Fruit fly (Drosophila melanogaster) whole organism, embryonic: ENCODE data around the gene CG14118.

ENCODE experiments used
- CG12071 ChIP-seq: fragments of 200-800 bp; sonication (Bioruptor generic); optimal IDR thresholded peaks from 3 replicates; lab custom pipeline; 2018; ENCODE audit warnings: missing biosample characterization, mild to moderate bottlenecking, missing genetic modification characterization
- CG13775 ChIP-seq: fragments of 200-800 bp; sonication (Bioruptor generic); optimal IDR thresholded peaks from 3 replicates; lab custom pipeline; 2017; ENCODE audit warnings: missing biosample characterization, mild to moderate bottlenecking, missing genetic modification characterization
- CG14050 ChIP-seq: fragments of 200-800 bp; sonication (Bioruptor generic); IDR thresholded peaks from 3 replicates; pipeline ENCODE4 v1.3.6; 2022; ENCODE audit warnings: missing biosample characterization, missing genetic modification characterization
- CG14965 ChIP-seq: fragments of 200-800 bp; sonication (Bioruptor generic); optimal IDR thresholded peaks from 2 replicates; lab custom pipeline; 2016; ENCODE audit warnings: missing biosample characterization, missing genetic modification characterization, borderline replicate concordance
- CG15011 ChIP-seq: fragments of 200-800 bp; sonication (Bioruptor generic); optimal IDR thresholded peaks from 3 replicates; lab custom pipeline; 2018; ENCODE audit warnings: missing biosample characterization, mild to moderate bottlenecking, missing genetic modification characterization
- CG15073 ChIP-seq: fragments of 200-800 bp; sonication (Bioruptor generic); optimal IDR thresholded peaks from 2 replicates; lab custom pipeline; 2016; ENCODE audit warnings: missing biosample characterization, missing genetic modification characterization
- CG15479 ChIP-seq: fragments of 200-800 bp; sonication (Bioruptor generic); optimal IDR thresholded peaks from 3 replicates; lab custom pipeline; 2019; ENCODE audit warnings: missing biosample characterization, mild to moderate bottlenecking, missing genetic modification characterization, moderate library complexity
- CG16813 ChIP-seq: fragments of 200-800 bp; sonication (Bioruptor generic); IDR thresholded peaks from 3 replicates; pipeline ENCODE4 v1.3.6; 2022; ENCODE audit warnings: missing biosample characterization, missing genetic modification characterization; ENCODE audit not compliant: partially characterized antibody
- CG2875 ChIP-seq: fragments of 200-800 bp; sonication (Bioruptor generic); optimal IDR thresholded peaks from 2 replicates; lab custom pipeline; 2017; ENCODE audit warnings: missing biosample characterization, mild to moderate bottlenecking, missing genetic modification characterization, missing genetic modification reagents
- CG31441 ChIP-seq: fragments of 200-800 bp; sonication (Bioruptor generic); IDR thresholded peaks from 2 replicates; pipeline ENCODE4 v1.3.6; 2022; ENCODE audit warnings: missing biosample characterization, missing genetic modification characterization
- CG32772 ChIP-seq: fragments of 200-800 bp; sonication (Bioruptor generic); IDR thresholded peaks from 2 replicates; pipeline ENCODE4 v1.3.6; 2022; ENCODE audit warnings: missing biosample characterization, missing genetic modification characterization
- CG4328 ChIP-seq: fragments of 200-800 bp; sonication (Bioruptor generic); optimal IDR thresholded peaks from 3 replicates; lab custom pipeline; 2017; ENCODE audit warnings: missing biosample characterization, missing genetic modification reagents, missing genetic modification characterization
- CG4360 ChIP-seq: fragments of 200-800 bp; sonication (Bioruptor generic); IDR thresholded peaks from 2 replicates; pipeline ENCODE4 v1.3.6; 2022; ENCODE audit warnings: missing biosample characterization, missing genetic modification characterization
- CG4404 ChIP-seq: fragments of 200-800 bp; sonication (Bioruptor generic); IDR thresholded peaks from 2 replicates; pipeline ENCODE4 v1.3.6; 2022; ENCODE audit warnings: missing biosample characterization, missing genetic modification characterization
- CG6175 ChIP-seq: fragments of 200-800 bp; sonication (Bioruptor generic); IDR thresholded peaks from 3 replicates; pipeline ENCODE4 v1.3.6; 2022; ENCODE audit warnings: missing biosample characterization, missing genetic modification characterization
- CG6791 ChIP-seq: fragments of 200-800 bp; sonication (Bioruptor generic); IDR thresholded peaks from 3 replicates; pipeline ENCODE4 v1.3.6; 2022; ENCODE audit warnings: missing biosample characterization, missing genetic modification characterization; ENCODE audit not compliant: partially characterized antibody
- CG7357 ChIP-seq: fragments of 200-800 bp; sonication (Bioruptor generic); IDR thresholded peaks from 3 replicates; pipeline ENCODE4 v1.3.6; 2022; ENCODE audit warnings: missing biosample characterization, missing genetic modification characterization
- CG7839 ChIP-seq: fragments of 200-800 bp; sonication (Bioruptor generic); optimal IDR thresholded peaks from 3 replicates; lab custom pipeline; 2018; ENCODE audit warnings: missing biosample characterization, mild to moderate bottlenecking, missing genetic modification characterization, moderate library complexity
- CG7928 ChIP-seq: fragments of 200-800 bp; sonication (Bioruptor generic); optimal IDR thresholded peaks from 2 replicates; lab custom pipeline; 2017; ENCODE audit warnings: missing biosample characterization, mild to moderate bottlenecking, missing genetic modification characterization
- CG8944 ChIP-seq: fragments of 200-800 bp; sonication (Bioruptor generic); optimal IDR thresholded peaks from 3 replicates; lab custom pipeline; 2016; ENCODE audit warnings: missing biosample characterization, missing genetic modification characterization
- Gsc ChIP-seq: fragments of 200-800 bp; sonication (Bioruptor generic); IDR thresholded peaks from 2 replicates; pipeline ENCODE4 v1.3.6; 2022; ENCODE audit warnings: missing biosample characterization, missing genetic modification characterization
- Kr ChIP-seq: fragments of 200-800 bp; sonication (Bioruptor generic); optimal IDR thresholded peaks from 2 replicates; lab custom pipeline; 2017; ENCODE audit warnings: missing biosample characterization, mild to moderate bottlenecking, missing genetic modification characterization
- MTF-1 ChIP-seq: fragments of 200-800 bp; sonication (Bioruptor generic); optimal IDR thresholded peaks from 2 replicates; lab custom pipeline; 2018; ENCODE audit warnings: missing biosample characterization, mild to moderate bottlenecking, missing genetic modification characterization, borderline replicate concordance
- Scr ChIP-seq: fragments of 200-800 bp; sonication (Bioruptor generic); IDR thresholded peaks from 2 replicates; pipeline ENCODE4 v1.3.6; 2022; ENCODE audit warnings: missing biosample characterization, missing genetic modification characterization; ENCODE audit not compliant: partially characterized antibody
- Usf ChIP-seq: fragments of 200-800 bp; sonication (Bioruptor generic); optimal IDR thresholded peaks from 2 replicates; lab custom pipeline; 2017; ENCODE audit warnings: missing genotype, missing biosample characterization, missing genetic modification characterization
- abd-A ChIP-seq: fragments of 200-800 bp; sonication (Bioruptor generic); optimal IDR thresholded peaks from 3 replicates; lab custom pipeline; 2019; ENCODE audit warnings: missing biosample characterization, mild to moderate bottlenecking, missing genetic modification characterization, moderate library complexity
- az2 ChIP-seq: fragments of 200-800 bp; sonication (Bioruptor generic); optimal IDR thresholded peaks from 3 replicates; lab custom pipeline; 2016; ENCODE audit warnings: missing biosample characterization, missing genetic modification characterization
- bsh ChIP-seq, 2 experiments: fragments of 200-800 bp; sonication (Bioruptor generic); optimal IDR thresholded peaks; 2 replicates each; lab custom pipeline; 2017 to 2018; ENCODE audit warnings: mild to moderate bottlenecking in 2 of 2, missing biosample characterization in 2 of 2, missing genetic modification characterization in 2 of 2, moderate library complexity in 1 of 2
- chm ChIP-seq: fragments of 200-800 bp; sonication (Bioruptor generic); IDR thresholded peaks from 2 replicates; pipeline ENCODE4 v1.3.6; 2022; ENCODE audit warnings: missing biosample characterization, missing genetic modification characterization
- crc ChIP-seq: fragments of 200-800 bp; sonication (Bioruptor generic); optimal IDR thresholded peaks from 2 replicates; lab custom pipeline; 2016; ENCODE audit warnings: missing biosample characterization, missing genetic modification characterization
- da ChIP-seq: fragments of 200-800 bp; sonication (Bioruptor generic); optimal IDR thresholded peaks from 2 replicates; lab custom pipeline; 2016; ENCODE audit warnings: missing biosample characterization, missing genetic modification characterization
- disco-r ChIP-seq: fragments of 200-800 bp; sonication (Bioruptor generic); optimal IDR thresholded peaks from 2 replicates; lab custom pipeline; 2016; ENCODE audit warnings: missing biosample characterization, missing genetic modification characterization
- emc ChIP-seq: fragments of 200-800 bp; sonication (Bioruptor generic); optimal IDR thresholded peaks from 2 replicates; lab custom pipeline; 2016; ENCODE audit warnings: missing biosample characterization, missing genetic modification characterization
- eve ChIP-seq, 2 experiments: fragments of >200 bp; optimal IDR thresholded peaks; 2 replicates each; lab custom pipeline; 2017; ENCODE audit warnings: missing biosample characterization in 2 of 2, missing genetic modification characterization in 2 of 2
- exex ChIP-seq: fragments of 200-800 bp; sonication (Bioruptor generic); optimal IDR thresholded peaks from 4 replicates; lab custom pipeline; 2018; ENCODE audit warnings: missing biosample characterization, mild to moderate bottlenecking, missing genetic modification characterization, moderate library complexity
- fru ChIP-seq: fragments of >200 bp; optimal IDR thresholded peaks from 2 replicates; lab custom pipeline; 2017
- gfzf ChIP-seq: fragments of 200-800 bp; sonication (Bioruptor generic); optimal IDR thresholded peaks from 2 replicates; lab custom pipeline; 2016; ENCODE audit warnings: missing biosample characterization, mild to moderate bottlenecking, missing genetic modification characterization, moderate library complexity
- hth ChIP-seq: fragments of >200 bp; optimal IDR thresholded peaks from 2 replicates; lab custom pipeline; 2017; ENCODE audit warnings: inconsistent platforms
- insv ChIP-seq, 2 experiments: fragments of 200-800 bp; sonication (Bioruptor generic); optimal IDR thresholded peaks; 3 replicates each; lab custom pipeline; 2016 to 2018; ENCODE audit warnings: missing biosample characterization in 2 of 2, missing genetic modification characterization in 2 of 2
- klu ChIP-seq: fragments of 200-800 bp; sonication (Bioruptor generic); IDR thresholded peaks from 2 replicates; pipeline ENCODE4 v1.3.6; 2022; ENCODE audit warnings: missing biosample characterization, missing genetic modification characterization
- oc ChIP-seq: fragments of 200-800 bp; sonication (Bioruptor generic); optimal IDR thresholded peaks from 2 replicates; lab custom pipeline; 2018; ENCODE audit warnings: missing biosample characterization, mild to moderate bottlenecking, missing genetic modification characterization, moderate library complexity
- pb ChIP-seq: fragments of 200-800 bp; sonication (Bioruptor generic); optimal IDR thresholded peaks from 3 replicates; lab custom pipeline; 2016; ENCODE audit warnings: missing biosample characterization, missing genetic modification characterization
- pnt ChIP-seq: fragments of 200-800 bp; sonication (Bioruptor generic); optimal IDR thresholded peaks from 3 replicates; lab custom pipeline; 2016; ENCODE audit warnings: missing biosample characterization, missing genetic modification characterization
- scrt ChIP-seq: fragments of 200-800 bp; sonication (Bioruptor generic); optimal IDR thresholded peaks from 2 replicates; lab custom pipeline; 2018; ENCODE audit warnings: missing biosample characterization, mild to moderate bottlenecking, missing genetic modification characterization, moderate library complexity
- tgo ChIP-seq: fragments of 200-800 bp; sonication (Bioruptor generic); IDR thresholded peaks from 3 replicates; pipeline ENCODE4 v1.3.6; 2022; ENCODE audit warnings: missing biosample characterization, missing genetic modification characterization
- tll ChIP-seq, 2 experiments: fragments of 200-800 bp in 1 of 2; fragments of >200 bp in 1 of 2; sonication (Bioruptor generic) in 1 of 2; optimal IDR thresholded peaks; 2 replicates each; lab custom pipeline; 2017 to 2019; ENCODE audit warnings: missing biosample characterization in 2 of 2, missing genetic modification characterization in 2 of 2, mild to moderate bottlenecking in 1 of 2, moderate library complexity in 1 of 2
- toy ChIP-seq: fragments of 200-800 bp; sonication (Bioruptor generic); IDR thresholded peaks from 2 replicates; pipeline ENCODE4 v1.3.6; 2022; ENCODE audit warnings: missing biosample characterization, missing genetic modification characterization
- trh ChIP-seq: fragments of 200-800 bp; sonication (Bioruptor generic); optimal IDR thresholded peaks from 2 replicates; lab custom pipeline; 2016; ENCODE audit warnings: missing biosample characterization, missing genetic modification characterization
- vfl ChIP-seq: fragments of 200-800 bp; sonication (Bioruptor generic); optimal IDR thresholded peaks from 2 replicates; lab custom pipeline; 2016; ENCODE audit warnings: missing biosample characterization, missing genetic modification characterization
- yki ChIP-seq: fragments of >200 bp; optimal IDR thresholded peaks from 3 replicates; lab custom pipeline; 2018

Gene CG14118

dm6 chr3L:12843056-12843799 is 49.2 kb upstream of the CG14118 start, which contains the start of gene nebu (continued):
- TF ChIP-seq CG14050 (GFP tag; lab: Robert Waterston, UW): peak; percentile 94
- TF ChIP-seq bsh (GFP tag; optimal IDR thresholded peaks at IDR 0.05; lab: Kevin White, UChicago): peak; percentile 92
- no peak for TF ChIP-seq tll (GFP tag; optimal IDR thresholded peaks at IDR 0.05; lab: Kevin White, UChicago)
- TF ChIP-seq CG15073 (GFP tag; lab: Kevin White, UChicago): peak; percentile 62
- TF ChIP-seq trh (GFP tag; lab: Kevin White, UChicago): peak; percentile 81
- TF ChIP-seq Kr (GFP tag; lab: Kevin White, UChicago): no peak
- peak; percentile 94 for TF ChIP-seq CG13775 (GFP tag; lab: Kevin White, UChicago)
- peak; percentile 93 for TF ChIP-seq disco-r (GFP tag; lab: Kevin White, UChicago)
- no peak for TF ChIP-seq CG6791 (GFP tag; lab: Robert Waterston, UW)
- TF ChIP-seq CG8944 (GFP tag; lab: Kevin White, UChicago): peak; percentile 97
- peak; percentile 90 for TF ChIP-seq MTF-1 (GFP tag; lab: Kevin White, UChicago)
- TF ChIP-seq CG31441 (GFP tag; lab: Robert Waterston, UW): peak; percentile 94
- no peak for TF ChIP-seq yki (lab: Kevin White, UChicago)
- peak; percentile 83 for TF ChIP-seq exex
- peak; percentile 81 for TF ChIP-seq CG14965 (GFP tag; lab: Kevin White, UChicago)
- peak; percentile 17 for TF ChIP-seq gfzf (GFP tag; lab: Kevin White, UChicago)
- TF ChIP-seq klu (GFP tag; lab: Robert Waterston, UW): peak; percentile 94
- peak; percentile 96 for TF ChIP-seq emc (GFP tag; lab: Kevin White, UChicago)
- peak; percentile 96 for TF ChIP-seq CG12071
- TF ChIP-seq CG6175: peak; percentile 95
- peak; percentile 92 for TF ChIP-seq Usf
- TF ChIP-seq CG2875: peak; percentile 82
- peak; percentile 88 for TF ChIP-seq CG7357
- peak; percentile 90 for TF ChIP-seq abd-A (tag; lab: Kevin White, UChicago)
- TF ChIP-seq eve (GFP tag; optimal IDR thresholded peaks at IDR 0.05; lab: Kevin White, UChicago): peak in 1 of 2 experiments; percentile 95
- TF ChIP-seq pnt (GFP tag; lab: Kevin White, UChicago): peak; percentile 94
- peak; percentile 66 for TF ChIP-seq CG4360
- peak; percentile 95; the same call in 1 of the 2 replicates for TF ChIP-seq chm
- TF ChIP-seq tgo (GFP tag; lab: Robert Waterston, UW): peak; percentile 96
- no peak for TF ChIP-seq Gsc
- TF ChIP-seq CG4328 (GFP tag; lab: Kevin White, UChicago): peak; percentile 84
- peak; percentile 91 for TF ChIP-seq CG15011 (GFP tag; lab: Kevin White, UChicago)
- peak; percentile 78 for TF ChIP-seq CG7928
- TF ChIP-seq insv (GFP tag; optimal IDR thresholded peaks at IDR 0.05; lab: Kevin White, UChicago): peak in 1 of 2 experiments; percentile 71
- peak; percentile 94 for TF ChIP-seq CG32772 (GFP tag; lab: Robert Waterston, UW)
- peak; percentile 90 for TF ChIP-seq da
- TF ChIP-seq CG7839 (tag; lab: Kevin White, UChicago): peak; percentile 97
- TF ChIP-seq oc (tag; lab: Kevin White, UChicago): no peak
- TF ChIP-seq az2: peak; percentile 93
- peak; percentile 95 for TF ChIP-seq scrt
- TF ChIP-seq CG16813: no peak
- no peak for TF ChIP-seq Scr (GFP tag; lab: Robert Waterston, UW)
- no peak for TF ChIP-seq CG15479
- TF ChIP-seq vfl (GFP tag; lab: Kevin White, UChicago): peak; percentile 95
- peak; percentile 95 for TF ChIP-seq crc (GFP tag; lab: Kevin White, UChicago)
- no peak; the same call in 1 of the 2 replicates for TF ChIP-seq CG4404
- no peak for TF ChIP-seq fru (lab: Kevin White, UChicago)
- peak; percentile 91 for TF ChIP-seq toy (GFP tag; lab: Robert Waterston, UW)
- TF ChIP-seq hth (lab: Kevin White, UChicago): no peak
- peak; percentile 91 for TF ChIP-seq pb (GFP tag; lab: Kevin White, UChicago)
